Fruit fly (Drosophila melanogaster) whole organism, embryonic: ENCODE measurements around the gene SrpRbeta.
A peak's percentile ranks its signal among the peaks of the same experiment; 100 is the strongest.

Source experiments
- ATbp ChIP-seq: fragments of 200-800 bp; sonication (Bioruptor generic); optimal IDR thresholded peaks from 2 replicates; lab custom pipeline; 2017; ENCODE audit warnings: missing biosample characterization, mild to moderate bottlenecking, missing genetic modification characterization, missing genetic modification reagents
- Aef1 ChIP-seq: fragments of 200-800 bp; sonication (Bioruptor generic); IDR thresholded peaks from 3 replicates; pipeline ENCODE4 v1.3.6; 2022; ENCODE audit warnings: missing biosample characterization, missing genetic modification characterization
- B-H2 ChIP-seq: fragments of 200-800 bp; sonication (Bioruptor generic); optimal IDR thresholded peaks from 2 replicates; lab custom pipeline; 2018; ENCODE audit warnings: missing biosample characterization, mild to moderate bottlenecking, missing genetic modification characterization
- CG11695 ChIP-seq: fragments of 200-800 bp; sonication (Bioruptor generic); IDR thresholded peaks from 3 replicates; pipeline ENCODE4 v1.3.6; 2022; ENCODE audit warnings: missing biosample characterization, missing genetic modification characterization
- CG11723 ChIP-seq: fragments of 200-800 bp; sonication (Bioruptor generic); optimal IDR thresholded peaks from 2 replicates; lab custom pipeline; 2017; ENCODE audit warnings: missing biosample characterization, mild to moderate bottlenecking, missing genetic modification characterization
- CG12071 ChIP-seq: fragments of 200-800 bp; sonication (Bioruptor generic); optimal IDR thresholded peaks from 3 replicates; lab custom pipeline; 2018; ENCODE audit warnings: missing biosample characterization, mild to moderate bottlenecking, missing genetic modification characterization
- CG13424 ChIP-seq: fragments of 200-800 bp; sonication (Bioruptor generic); optimal IDR thresholded peaks from 2 replicates; lab custom pipeline; 2019; ENCODE audit warnings: missing biosample characterization, mild to moderate bottlenecking, missing genetic modification characterization, moderate library complexity
- CG14050 ChIP-seq: fragments of 200-800 bp; sonication (Bioruptor generic); IDR thresholded peaks from 3 replicates; pipeline ENCODE4 v1.3.6; 2022; ENCODE audit warnings: missing biosample characterization, missing genetic modification characterization
- CG14965 ChIP-seq: fragments of 200-800 bp; sonication (Bioruptor generic); optimal IDR thresholded peaks from 2 replicates; lab custom pipeline; 2016; ENCODE audit warnings: missing biosample characterization, missing genetic modification characterization, borderline replicate concordance
- CG16863 ChIP-seq: fragments of 200-800 bp; sonication (Bioruptor generic); optimal IDR thresholded peaks from 3 replicates; lab custom pipeline; 2016; ENCODE audit warnings: missing biosample characterization, missing genetic modification characterization
- CG18476 ChIP-seq: fragments of 200-800 bp; sonication (Bioruptor generic); optimal IDR thresholded peaks from 2 replicates; lab custom pipeline; 2016; ENCODE audit warnings: missing biosample characterization, mild to moderate bottlenecking, missing genetic modification characterization
- CG18619 ChIP-seq: fragments of 200-800 bp; sonication (Bioruptor generic); optimal IDR thresholded peaks from 3 replicates; lab custom pipeline; 2017; ENCODE audit warnings: missing biosample characterization, mild to moderate bottlenecking, missing genetic modification characterization
- CG18764 ChIP-seq: fragments of 200-800 bp; sonication (Bioruptor generic); optimal IDR thresholded peaks from 3 replicates; lab custom pipeline; 2016; ENCODE audit warnings: missing biosample characterization, missing genetic modification characterization
- CG2875 ChIP-seq: fragments of 200-800 bp; sonication (Bioruptor generic); optimal IDR thresholded peaks from 2 replicates; lab custom pipeline; 2017; ENCODE audit warnings: missing biosample characterization, mild to moderate bottlenecking, missing genetic modification characterization, missing genetic modification reagents
- CG3163 ChIP-seq: fragments of 200-800 bp; sonication (Bioruptor generic); optimal IDR thresholded peaks from 3 replicates; lab custom pipeline; 2016; ENCODE audit warnings: missing biosample characterization, missing genetic modification characterization
- CG3726 ChIP-seq: fragments of 200-800 bp; sonication (Bioruptor generic); IDR thresholded peaks from 3 replicates; pipeline ENCODE4, ENCODE4 v1.3.6; 2022; ENCODE audit warnings: missing biosample characterization, missing genetic modification characterization
- CG4282 ChIP-seq: fragments of 200-800 bp; sonication (Bioruptor generic); optimal IDR thresholded peaks from 2 replicates; lab custom pipeline; 2016; ENCODE audit warnings: missing biosample characterization, missing genetic modification characterization
- CG4424 ChIP-seq: fragments of 200-800 bp; sonication (Bioruptor generic); optimal IDR thresholded peaks from 3 replicates; lab custom pipeline; 2016; ENCODE audit warnings: missing biosample characterization, missing genetic modification characterization
- CG5245 ChIP-seq: fragments of 200-800 bp; sonication (Bioruptor generic); optimal IDR thresholded peaks from 3 replicates; lab custom pipeline; 2016; ENCODE audit warnings: missing biosample characterization, missing genetic modification characterization
- CG8281 ChIP-seq: fragments of 200-800 bp; sonication (Bioruptor generic); optimal IDR thresholded peaks from 2 replicates; lab custom pipeline; 2018; ENCODE audit warnings: missing biosample characterization, mild to moderate bottlenecking, missing genetic modification characterization, moderate library complexity
- CG8765 ChIP-seq: fragments of 200-800 bp; sonication (Bioruptor generic); IDR thresholded peaks from 2 replicates; pipeline ENCODE4 v1.3.6; 2022; ENCODE audit warnings: missing biosample characterization, missing genetic modification characterization
- GATAe ChIP-seq: fragments of 200-800 bp; sonication (Bioruptor generic); conservative IDR thresholded peaks from 2 replicates; pipeline ENCODE4 v1.3.6; 2022; ENCODE audit warnings: missing biosample characterization, missing genetic modification characterization
- HLH4C ChIP-seq: fragments of 200-800 bp; sonication (Bioruptor generic); IDR thresholded peaks from 3 replicates; pipeline ENCODE4 v1.3.6; 2022; ENCODE audit warnings: missing biosample characterization, missing genetic modification characterization; ENCODE audit not compliant: partially characterized antibody
- HmgD ChIP-seq: fragments of 200-800 bp; sonication (Bioruptor generic); optimal IDR thresholded peaks from 3 replicates; lab custom pipeline; 2016; ENCODE audit warnings: missing biosample characterization, missing genetic modification characterization
- Hsf ChIP-seq: fragments of 200-800 bp; sonication (Bioruptor generic); optimal IDR thresholded peaks from 3 replicates; lab custom pipeline; 2016; ENCODE audit warnings: missing biosample characterization, missing genetic modification characterization
- NFAT ChIP-seq: fragments of 200-800 bp; sonication (Bioruptor generic); IDR thresholded peaks from 2 replicates; pipeline ENCODE4 v1.3.6; 2022; ENCODE audit warnings: missing biosample characterization, missing genetic modification characterization
- NK7.1 ChIP-seq: fragments of 200-800 bp; sonication (Bioruptor generic); optimal IDR thresholded peaks from 3 replicates; lab custom pipeline; 2016; ENCODE audit warnings: missing biosample characterization, missing genetic modification characterization
- Rx ChIP-seq: fragments of 200-800 bp; sonication (Bioruptor generic); IDR thresholded peaks from 2 replicates; pipeline ENCODE4 v1.3.6; 2022; ENCODE audit warnings: missing biosample characterization, missing genetic modification characterization
- Sox102F ChIP-seq: fragments of 200-800 bp; sonication (Bioruptor generic); optimal IDR thresholded peaks from 2 replicates; lab custom pipeline; 2018; ENCODE audit warnings: missing biosample characterization, mild to moderate bottlenecking, missing genetic modification characterization, moderate library complexity
- ase ChIP-seq: fragments of 200-800 bp; sonication (Bioruptor generic); IDR thresholded peaks from 3 replicates; pipeline ENCODE4 v1.3.6; 2022; ENCODE audit warnings: missing biosample characterization, missing genetic modification characterization
- chinmo ChIP-seq: fragments of 200-800 bp; sonication (Bioruptor generic); IDR thresholded peaks from 4 replicates; pipeline ENCODE4 v1.3.6; 2022; ENCODE audit warnings: missing biosample characterization, missing genetic modification characterization; ENCODE audit not compliant: partially characterized antibody
- corto ChIP-seq: fragments of 200-800 bp; sonication (Bioruptor generic); optimal IDR thresholded peaks from 2 replicates; lab custom pipeline; 2016; ENCODE audit warnings: missing biosample characterization, mild to moderate bottlenecking, missing genetic modification characterization, moderate library complexity
- croc ChIP-seq: fragments of 200-800 bp; sonication (Bioruptor generic); conservative IDR thresholded peaks from 3 replicates; pipeline ENCODE4 v1.3.6; 2022; ENCODE audit warnings: missing biosample characterization, missing genetic modification characterization
- dan ChIP-seq: fragments of 200-800 bp; sonication (Bioruptor generic); IDR thresholded peaks from 2 replicates; pipeline ENCODE4 v1.3.6; 2022; ENCODE audit warnings: missing biosample characterization, missing genetic modification characterization
- dati ChIP-seq: fragments of 200-800 bp; sonication (Bioruptor generic); IDR thresholded peaks from 2 replicates; pipeline ENCODE4 v1.3.6; 2022; ENCODE audit warnings: missing biosample characterization, missing genetic modification characterization
- esg ChIP-seq: fragments of 200-800 bp; sonication (Bioruptor generic); conservative IDR thresholded peaks from 2 replicates; pipeline ENCODE4 v1.3.6; 2022; ENCODE audit warnings: missing biosample characterization, missing genetic modification characterization
- gro ChIP-seq: fragments of 200-800 bp; sonication (Bioruptor generic); optimal IDR thresholded peaks from 2 replicates; lab custom pipeline; 2016; ENCODE audit warnings: missing biosample characterization, missing genetic modification characterization
- ken ChIP-seq: fragments of 200-800 bp; sonication (Bioruptor generic); IDR thresholded peaks from 3 replicates; pipeline ENCODE4 v1.3.6; 2022; ENCODE audit warnings: missing biosample characterization, missing genetic modification characterization
- nerfin-1 ChIP-seq: fragments of 200-800 bp; sonication (Bioruptor generic); optimal IDR thresholded peaks from 3 replicates; lab custom pipeline; 2019; ENCODE audit warnings: missing biosample characterization, mild to moderate bottlenecking, missing genetic modification characterization, moderate library complexity
- onecut ChIP-seq: fragments of 200-800 bp; sonication (Bioruptor generic); IDR thresholded peaks from 2 replicates; pipeline ENCODE4 v1.3.6; 2022; ENCODE audit warnings: missing biosample characterization, missing genetic modification characterization
- p53 ChIP-seq: fragments of 200-800 bp; sonication (Bioruptor generic); optimal IDR thresholded peaks from 2 replicates; lab custom pipeline; 2016; ENCODE audit warnings: missing biosample characterization, missing genetic modification characterization
- pros ChIP-seq: fragments of 200-800 bp; sonication (Bioruptor generic); optimal IDR thresholded peaks from 3 replicates; lab custom pipeline; 2019; ENCODE audit warnings: missing biosample characterization, mild to moderate bottlenecking, missing genetic modification characterization, moderate library complexity
- psq ChIP-seq: fragments of 200-800 bp; sonication (Bioruptor generic); optimal IDR thresholded peaks from 2 replicates; lab custom pipeline; 2017; ENCODE audit warnings: missing biosample characterization, missing genetic modification characterization
- repo ChIP-seq: fragments of 200-800 bp; sonication (Bioruptor generic); optimal IDR thresholded peaks from 2 replicates; lab custom pipeline; 2016; ENCODE audit warnings: missing biosample characterization, missing genetic modification characterization
- ro ChIP-seq: fragments of 200-800 bp; sonication (Bioruptor generic); IDR thresholded peaks from 2 replicates; pipeline ENCODE4 v1.3.6; 2022; ENCODE audit warnings: missing biosample characterization, missing genetic modification characterization
- shn ChIP-seq: fragments of 200-800 bp; sonication (Bioruptor generic); optimal IDR thresholded peaks from 3 replicates; lab custom pipeline; 2016; ENCODE audit warnings: missing biosample characterization, missing genetic modification characterization
- slp2 ChIP-seq: fragments of 200-800 bp; sonication (Bioruptor generic); optimal IDR thresholded peaks from 2 replicates; lab custom pipeline; 2016; ENCODE audit warnings: missing biosample characterization, missing genetic modification characterization
- sna ChIP-seq: fragments of 200-800 bp; sonication (Bioruptor generic); IDR thresholded peaks from 2 replicates; pipeline ENCODE4 v1.3.6; 2022; ENCODE audit warnings: missing biosample characterization, missing genetic modification characterization; ENCODE audit not compliant: partially characterized antibody
- so ChIP-seq: fragments of 200-800 bp; sonication (Bioruptor generic); IDR thresholded peaks from 3 replicates; pipeline ENCODE4 v1.3.6; 2022; ENCODE audit warnings: missing biosample characterization, missing genetic modification characterization
- tap ChIP-seq: fragments of 200-800 bp; optimal IDR thresholded peaks from 3 replicates; lab custom pipeline; 2019; ENCODE audit warnings: missing biosample characterization, mild to moderate bottlenecking, missing genetic modification characterization, moderate library complexity
- tup ChIP-seq: fragments of 200-800 bp; sonication (Bioruptor generic); optimal IDR thresholded peaks from 2 replicates; lab custom pipeline; 2016; ENCODE audit warnings: missing biosample characterization, mild to moderate bottlenecking, missing genetic modification characterization, moderate library complexity
- vfl ChIP-seq: fragments of 200-800 bp; sonication (Bioruptor generic); optimal IDR thresholded peaks from 2 replicates; lab custom pipeline; 2016; ENCODE audit warnings: missing biosample characterization, missing genetic modification characterization
- wdn ChIP-seq: fragments of 200-800 bp; sonication (Bioruptor generic); IDR thresholded peaks from 2 replicates; pipeline ENCODE4 v1.3.6; 2022; ENCODE audit warnings: missing biosample characterization, missing genetic modification characterization

The SrpRbeta gene

dm6 chr3L:8689675-8690074, 30.4 kb downstream of the SrpRbeta start (continued):
- TF ChIP-seq slp2 (GFP tag; lab: Kevin White, UChicago) (no peak), NFAT (GFP tag; lab: Robert Waterston, UW) (no peak), esg (no peak), CG5245 (GFP tag; lab: Kevin White, UChicago) (no peak), Hsf (no peak), croc (no peak), CG14965 (GFP tag; lab: Kevin White, UChicago) (no peak), corto (GFP tag; lab: Kevin White, UChicago) (no peak), psq (GFP tag; lab: Kevin White, UChicago) (no peak), dati (no peak), Sox102F (GFP tag; lab: Kevin White, UChicago) (no peak), shn (GFP tag; lab: Kevin White, UChicago) (no peak), GATAe (no peak), CG18764 (GFP tag; lab: Kevin White, UChicago) (no peak), onecut (GFP tag; lab: Robert Waterston, UW) (no peak), CG16863 (GFP tag; lab: Kevin White, UChicago) (no peak), CG3726 (GFP tag; lab: Robert Waterston, UW) (no peak), CG8765 (GFP tag; lab: Robert Waterston, UW) (no peak), ro (no peak), p53 (GFP tag; lab: Kevin White, UChicago) (no peak), CG11695 (no peak), sna (GFP tag; lab: Robert Waterston, UW) (no peak), CG12071 (GFP tag; lab: Kevin White, UChicago) (peak; percentile 81), repo (GFP tag; lab: Kevin White, UChicago) (no peak), so (GFP tag; lab: Robert Waterston, UW) (0 out of 3 replicates have a peak, but pooled peaks have one; percentile 32), HmgD (no peak), chinmo (GFP tag; lab: Robert Waterston, UW) (0 out of 4 replicates have a peak, but pooled peaks have one; percentile 38), NK7.1 (GFP tag; lab: Kevin White, UChicago) (no peak), Aef1 (GFP tag; lab: Robert Waterston, UW) (no peak), vfl (GFP tag; lab: Kevin White, UChicago) (no peak), CG18476 (GFP tag; lab: Kevin White, UChicago) (peak; percentile 4), CG11723 (GFP tag; lab: Kevin White, UChicago) (no peak), tup (GFP tag; lab: Kevin White, UChicago) (no peak), B-H2 (GFP tag; lab: Kevin White, UChicago) (peak; percentile 34), CG14050 (GFP tag; lab: Robert Waterston, UW) (no peak), HLH4C (GFP tag; lab: Robert Waterston, UW) (no peak), CG4424 (GFP tag; lab: Kevin White, UChicago) (peak; percentile 1), wdn (GFP tag; lab: Robert Waterston, UW) (no peak), gro (no peak), pros (GFP tag; lab: Kevin White, UChicago) (no peak), CG3163 (no peak), tap (tag; lab: Kevin White, UChicago) (no peak), CG4282 (GFP tag; lab: Kevin White, UChicago) (no peak), Rx (GFP tag; lab: Robert Waterston, UW) (no peak), ase (GFP tag; lab: Robert Waterston, UW) (no peak), ATbp (GFP tag; lab: Kevin White, UChicago) (no peak), CG8281 (no peak), CG2875 (no peak), nerfin-1 (tag; lab: Kevin White, UChicago) (no peak), ken (GFP tag; lab: Robert Waterston, UW) (no peak), CG13424 (no peak), CG18619 (no peak), dan (GFP tag; lab: Robert Waterston, UW) (no peak)
